Worm (Caenorhabditis elegans): Measurements from ENCODE around the gene K02E11.4.

DNA sequence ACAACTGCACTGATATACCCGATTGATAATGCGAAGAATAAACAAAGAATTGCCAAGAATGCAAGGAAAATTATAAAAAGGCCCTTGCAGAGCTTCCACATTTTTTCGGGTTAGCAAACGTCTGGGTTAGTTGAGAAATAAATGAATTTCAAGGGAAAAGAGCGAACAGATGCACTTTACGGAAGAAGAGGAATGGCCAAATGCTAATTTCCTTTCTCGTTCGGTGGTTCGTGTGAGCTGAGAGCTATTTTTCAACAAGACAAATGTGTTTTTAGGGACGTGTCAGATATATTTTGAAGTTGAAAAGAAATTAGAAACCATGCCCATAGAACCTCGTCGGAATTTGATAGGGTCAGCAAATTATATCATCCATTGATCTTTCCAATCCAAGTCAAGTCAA is 12.9 kb upstream of the K02E11.4 start, which contains the start of gene F40G12.2:
- TF ChIP-seq mdl-1 (tag; optimal IDR thresholded peaks at IDR 0.05) (no peak), ama-1 (optimal IDR thresholded peaks at IDR 0.05) (no peak), R02D3.7 (tag; optimal IDR thresholded peaks at IDR 0.05) (no peak), ztf-11 (tag; optimal IDR thresholded peaks at IDR 0.05) (no peak), nhr-237 (tag; optimal IDR thresholded peaks at IDR 0.05) (no peak), ZK546.5 (tag; optimal IDR thresholded peaks at IDR 0.05) (no peak), ztf-4 (tag; optimal IDR thresholded peaks at IDR 0.05) (no peak), nhr-11 (tag; optimal IDR thresholded peaks at IDR 0.05) (no peak), elt-1 (tag; optimal IDR thresholded peaks at IDR 0.05) (no peak), lin-11 (tag; optimal IDR thresholded peaks at IDR 0.05) (no peak)
